Worm (Caenorhabditis elegans) whole organism, L1 larva: ENCODE measurements around the gene F26F2.5.

Experiments used
- C04F5.9 ChIP-seq: sonication (generic microtip); optimal IDR thresholded peaks from 2 replicates; lab custom pipeline; 2016; ENCODE audit warnings: missing genetic modification characterization, missing compliant biosample characterization
- C34B4.2 ChIP-seq: sonication (generic microtip); optimal IDR thresholded peaks from 2 replicates; lab custom pipeline; 2017; ENCODE audit warnings: mild to moderate bottlenecking, missing genetic modification characterization, missing compliant biosample characterization
- Y116A8C.19 ChIP-seq: sonication (generic microtip); optimal IDR thresholded peaks from 2 replicates; lab custom pipeline; 2016; ENCODE audit warnings: missing compliant biosample characterization, missing genetic modification characterization, borderline replicate concordance
- alr-1 ChIP-seq: fragments of 200-800 bp; sonication (Bioruptor generic); optimal IDR thresholded peaks from 2 replicates; lab custom pipeline; 2018; ENCODE audit warnings: borderline replicate concordance, mild to moderate bottlenecking, missing genetic modification characterization, missing compliant biosample characterization
- aly-2 ChIP-seq: fragments of 150-350 bp; optimal IDR thresholded peaks from 2 replicates; lab custom pipeline; 2014; ENCODE audit warnings: missing biosample characterization, missing genetic modification characterization
- ama-1 ChIP-seq: fragments of 150-350 bp; optimal IDR thresholded peaks from 2 replicates; lab custom pipeline; 2014
- ceh-82 ChIP-seq, 3 experiments: fragments of 150-350 bp in 1 of 3; sonication (generic microtip) in 2 of 3; optimal IDR thresholded peaks; 2 replicates each; lab custom pipeline; 2014 to 2017; ENCODE audit warnings: missing biosample characterization in 3 of 3, missing genetic modification characterization in 3 of 3
- ceh-90 ChIP-seq: sonication (generic microtip); optimal IDR thresholded peaks from 2 replicates; lab custom pipeline; 2016; ENCODE audit warnings: missing genetic modification characterization, missing compliant biosample characterization
- dsc-1 ChIP-seq: sonication (generic microtip); optimal IDR thresholded peaks from 2 replicates; lab custom pipeline; 2016; ENCODE audit warnings: mild to moderate bottlenecking, missing genetic modification characterization, missing compliant biosample characterization
- efl-1 ChIP-seq, 4 experiments: fragments of 150-350 bp; optimal IDR thresholded peaks in 3 of 4; peaks in 1 of 4; 1 replicate in 1 of 4; 2 replicates in 3 of 4; lab custom pipeline; 2014; ENCODE audit warnings: missing biosample characterization in 2 of 4, missing genetic modification characterization in 2 of 4, missing genetic modification reagents in 2 of 4
- efl-3 ChIP-seq: fragments of 200-800 bp; sonication (Bioruptor generic); optimal IDR thresholded peaks from 2 replicates; lab custom pipeline; 2018; ENCODE audit warnings: mild to moderate bottlenecking, missing genetic modification characterization, missing compliant biosample characterization
- egl-13 ChIP-seq: sonication (generic microtip); optimal IDR thresholded peaks from 2 replicates; lab custom pipeline; 2016; ENCODE audit warnings: missing genotype, missing genetic modification reagents, missing genetic modification characterization, missing compliant biosample characterization
- egl-27 ChIP-seq, 2 experiments: fragments of 150-350 bp in 1 of 2; sonication (generic microtip); optimal IDR thresholded peaks; 3 replicates each; lab custom pipeline; 2017 to 2018; ENCODE audit warnings: missing biosample characterization in 2 of 2, missing genetic modification characterization in 2 of 2, missing genetic modification reagents in 2 of 2
- elt-3 ChIP-seq, 6 experiments: fragments of 150-350 bp in 1 of 6; sonication (generic microtip); optimal IDR thresholded peaks; 2 replicates each; lab custom pipeline; 2017 to 2018; ENCODE audit warnings: missing biosample characterization in 6 of 6, missing genetic modification characterization in 6 of 6, inconsistent platforms in 1 of 6
- fkh-4 ChIP-seq: sonication (generic microtip); optimal IDR thresholded peaks from 2 replicates; lab custom pipeline; 2016; ENCODE audit warnings: missing compliant biosample characterization, missing genetic modification characterization, borderline replicate concordance
- fkh-8 ChIP-seq: sonication (generic microtip); optimal IDR thresholded peaks from 2 replicates; lab custom pipeline; 2016; ENCODE audit warnings: mild to moderate bottlenecking, missing genetic modification characterization, missing compliant biosample characterization
- fos-1 ChIP-seq: fragments of 150-350 bp; optimal IDR thresholded peaks from 2 replicates; lab custom pipeline; 2014; ENCODE audit warnings: missing biosample characterization, missing genetic modification characterization
- hlh-17 ChIP-seq: fragments of 200-800 bp; sonication (Bioruptor generic); optimal IDR thresholded peaks from 2 replicates; lab custom pipeline; 2018; ENCODE audit warnings: missing genetic modification characterization, mild to moderate bottlenecking, missing compliant biosample characterization, moderate library complexity, borderline replicate concordance
- hlh-4 ChIP-seq: sonication (generic microtip); optimal IDR thresholded peaks from 2 replicates; lab custom pipeline; 2016; ENCODE audit warnings: mild to moderate bottlenecking, missing genetic modification characterization, missing compliant biosample characterization
- irx-1 ChIP-seq: sonication (generic microtip); optimal IDR thresholded peaks from 2 replicates; lab custom pipeline; 2016; ENCODE audit warnings: missing genetic modification characterization, missing compliant biosample characterization
- jun-1 ChIP-seq: fragments of 150-350 bp; optimal IDR thresholded peaks from 2 replicates; lab custom pipeline; 2014; ENCODE audit warnings: missing biosample characterization, missing genetic modification reagents, missing genetic modification characterization
- lin-13 ChIP-seq: fragments of 150-350 bp; optimal IDR thresholded peaks from 2 replicates; lab custom pipeline; 2014; ENCODE audit warnings: missing biosample characterization, missing genetic modification reagents, missing genetic modification characterization
- lin-14 ChIP-seq: fragments of 200-800 bp; sonication (Bioruptor generic); optimal IDR thresholded peaks from 2 replicates; lab custom pipeline; 2018; ENCODE audit warnings: mild to moderate bottlenecking, missing genetic modification characterization, moderate library complexity, missing compliant biosample characterization
- lir-3 ChIP-seq: sonication (generic microtip); optimal IDR thresholded peaks from 2 replicates; lab custom pipeline; 2016; ENCODE audit warnings: mild to moderate bottlenecking, missing genetic modification characterization, moderate library complexity, missing compliant biosample characterization; ENCODE audit not compliant: poor library complexity
- lsy-2 ChIP-seq, 2 experiments: fragments of 150-350 bp; optimal IDR thresholded peaks; 2 replicates each; lab custom pipeline; 2014; ENCODE audit warnings: missing biosample characterization in 2 of 2, missing genetic modification characterization in 2 of 2
- mab-9 ChIP-seq: fragments of 200-800 bp; sonication (Bioruptor generic); IDR thresholded peaks from 2 replicates; pipeline ENCODE4 v1.3.6; 2022; ENCODE audit warnings: missing genetic modification reagents, missing genetic modification characterization, missing compliant biosample characterization
- mdl-1 ChIP-seq, 2 experiments: fragments of 150-350 bp; optimal IDR thresholded peaks; 2 replicates each; lab custom pipeline; 2014 to 2017; ENCODE audit warnings: missing biosample characterization in 2 of 2, missing genetic modification characterization in 2 of 2, inconsistent platforms in 1 of 2
- nhr-12 ChIP-seq: sonication (generic microtip); optimal IDR thresholded peaks from 2 replicates; lab custom pipeline; 2017; ENCODE audit warnings: missing biosample characterization, missing genetic modification characterization
- nhr-19 ChIP-seq: fragments of 200-800 bp; sonication (Bioruptor generic); conservative IDR thresholded peaks from 2 replicates; pipeline ENCODE4 v1.3.6; 2022; ENCODE audit warnings: missing genetic modification characterization, missing compliant biosample characterization
- nhr-20 ChIP-seq: sonication (generic microtip); optimal IDR thresholded peaks from 2 replicates; lab custom pipeline; 2016; ENCODE audit warnings: mild to moderate bottlenecking, missing genetic modification characterization, missing compliant biosample characterization
- nhr-47 ChIP-seq: sonication (generic microtip); optimal IDR thresholded peaks from 2 replicates; lab custom pipeline; 2016; ENCODE audit warnings: mild to moderate bottlenecking, missing genetic modification characterization, moderate library complexity, missing compliant biosample characterization
- nhr-71 ChIP-seq: sonication (generic microtip); optimal IDR thresholded peaks from 2 replicates; lab custom pipeline; 2016; ENCODE audit warnings: mild to moderate bottlenecking, missing genetic modification characterization, moderate library complexity, missing compliant biosample characterization
- nhr-77 ChIP-seq: fragments of 150-350 bp; optimal IDR thresholded peaks from 2 replicates; lab custom pipeline; 2014; ENCODE audit warnings: missing biosample characterization, missing genetic modification characterization
- nhr-84 ChIP-seq: sonication (generic microtip); optimal IDR thresholded peaks from 2 replicates; lab custom pipeline; 2017; ENCODE audit warnings: missing biosample characterization, missing genetic modification characterization
- nhr-90 ChIP-seq: sonication (generic microtip); optimal IDR thresholded peaks from 2 replicates; lab custom pipeline; 2016; ENCODE audit warnings: mild to moderate bottlenecking, missing genetic modification characterization, missing compliant biosample characterization; ENCODE audit not compliant: poor library complexity
- pqm-1 ChIP-seq: sonication (generic microtip); optimal IDR thresholded peaks from 3 replicates; lab custom pipeline; 2017; ENCODE audit warnings: missing biosample characterization, missing genetic modification characterization
- skn-1 ChIP-seq: fragments of 150-350 bp; optimal IDR thresholded peaks from 2 replicates; lab custom pipeline; 2014; ENCODE audit warnings: missing biosample characterization, missing genetic modification characterization
- sup-37 ChIP-seq: fragments of 200-800 bp; sonication (Bioruptor generic); optimal IDR thresholded peaks from 2 replicates; lab custom pipeline; 2018; ENCODE audit warnings: mild to moderate bottlenecking, missing genetic modification characterization, missing compliant biosample characterization
- swsn-7 ChIP-seq: sonication (generic microtip); optimal IDR thresholded peaks from 2 replicates; lab custom pipeline; 2016; ENCODE audit warnings: missing genetic modification characterization, missing compliant biosample characterization
- tlp-1 ChIP-seq: fragments of 150-350 bp; optimal IDR thresholded peaks from 2 replicates; lab custom pipeline; 2014; ENCODE audit warnings: missing biosample characterization, missing genetic modification characterization
- unc-30 ChIP-seq: sonication (generic microtip); optimal IDR thresholded peaks from 2 replicates; lab custom pipeline; 2017; ENCODE audit warnings: missing biosample characterization, missing genetic modification characterization
- unc-62 ChIP-seq: fragments of 150-350 bp; optimal IDR thresholded peaks from 2 replicates; lab custom pipeline; 2014; ENCODE audit warnings: missing biosample characterization, missing genetic modification reagents, missing genetic modification characterization
- unc-86 ChIP-seq: sonication (generic microtip); optimal IDR thresholded peaks from 2 replicates; lab custom pipeline; 2016; ENCODE audit warnings: missing genetic modification characterization, missing compliant biosample characterization
- xbp-1 ChIP-seq: sonication (generic microtip); optimal IDR thresholded peaks from 2 replicates; lab custom pipeline; 2016; ENCODE audit warnings: missing genetic modification characterization, missing compliant biosample characterization
- zip-4 ChIP-seq: fragments of 200-800 bp; sonication (Bioruptor generic); optimal IDR thresholded peaks from 2 replicates; lab custom pipeline; 2018; ENCODE audit warnings: mild to moderate bottlenecking, missing genetic modification characterization, moderate library complexity, missing compliant biosample characterization

F26F2.5 gene

ce11 chrV:20574872-20575271, 1.4 kb downstream of the F26F2.5 start:
- TF ChIP-seq alr-1 (no peak), C34B4.2 (tag; lab: Kevin White, UChicago) (no peak), ceh-82 (tag; optimal IDR thresholded peaks at IDR 0.05; lab: Kevin White, UChicago) (no peak), egl-27 (tag; optimal IDR thresholded peaks at IDR 0.05; lab: Kevin White, UChicago) (no peak), lir-3 (tag; lab: Kevin White, UChicago) (no peak), C04F5.9 (no peak), ama-1 (no peak), pqm-1 (no peak), nhr-20 (tag; lab: Kevin White, UChicago) (no peak), nhr-47 (tag; lab: Kevin White, UChicago) (no peak), hlh-17 (GFP tag; lab: Kevin White, UChicago) (no peak), nhr-12 (no peak), mdl-1 (tag; optimal IDR thresholded peaks at IDR 0.05; lab: Kevin White, UChicago) (no peak), irx-1 (tag; lab: Kevin White, UChicago) (no peak), xbp-1 (tag; lab: Kevin White, UChicago) (no peak), skn-1 (tag; lab: Kevin White, UChicago) (no peak)

ce11 chrV:20579534-20579933, 6.0 kb downstream of the F26F2.5 start, which contains the start of gene F26F2.8:
Gene F26F2.8 (plus strand): TSS chrV:20579546.
- TF ChIP-seq nhr-19 (GFP tag; lab: Robert Waterston, UW) (no peak), sup-37 (GFP tag; lab: Kevin White, UChicago) (no peak), mab-9 (GFP tag; lab: Robert Waterston, UW) (no peak), efl-1 (optimal IDR thresholded peaks at IDR 0.05; lab: Kevin White, UChicago) (no peak), efl-1 (GFP tag; optimal IDR thresholded peaks at IDR 0.05 in 1 of 2; lab: Kevin White, UChicago) (peak in 1 of 2 experiments; percentile 66), lin-13 (GFP tag; lab: Kevin White, UChicago) (no peak), unc-62 (GFP tag; lab: Kevin White, UChicago) (no peak), mdl-1 (tag; optimal IDR thresholded peaks at IDR 0.05; lab: Kevin White, UChicago) (no peak), lsy-2 (tag; optimal IDR thresholded peaks at IDR 0.05; lab: Kevin White, UChicago) (no peak)

ce11 chrV:20580511-20581040, 7.1 kb downstream of the F26F2.5 start, which contains the start of gene F26F2.7:
Gene F26F2.7 (plus strand): TSS chrV:20580990.
- TF ChIP-seq efl-3 (GFP tag; lab: Kevin White, UChicago) (peak; percentile 46), fkh-8 (tag; lab: Kevin White, UChicago) (peak; percentile 87), aly-2 (tag; lab: Kevin White, UChicago) (no peak), nhr-20 (tag; lab: Kevin White, UChicago) (peak; percentile 88), C04F5.9 (peak; percentile 64), unc-86 (tag; lab: Kevin White, UChicago) (peak; percentile 79), irx-1 (tag; lab: Kevin White, UChicago) (peak; percentile 88), unc-30 (tag; lab: Kevin White, UChicago) (no peak), unc-62 (GFP tag; lab: Kevin White, UChicago) (no peak), jun-1 (tag; lab: Kevin White, UChicago) (peak; percentile 40), hlh-4 (tag; lab: Kevin White, UChicago) (peak; percentile 3), ceh-90 (tag; lab: Kevin White, UChicago) (no peak), efl-1 (optimal IDR thresholded peaks at IDR 0.05; lab: Kevin White, UChicago) (peak; percentile 64 to 73), efl-1 (GFP tag; optimal IDR thresholded peaks at IDR 0.05 in 1 of 2; lab: Kevin White, UChicago) (peak; percentile 75 to 96), elt-3 (tag; optimal IDR thresholded peaks at IDR 0.05; lab: Kevin White, UChicago) (peak in 2 of 6 experiments; percentile 33 to 66), lsy-2 (tag; optimal IDR thresholded peaks at IDR 0.05; lab: Kevin White, UChicago) (peak; percentile 89 to 91), dsc-1 (tag; lab: Kevin White, UChicago) (peak; percentile 93), nhr-90 (tag; lab: Kevin White, UChicago) (peak; percentile 90), skn-1 (tag; lab: Kevin White, UChicago) (peak; percentile 57), alr-1 (no peak), zip-4 (GFP tag; lab: Kevin White, UChicago) (peak; percentile 72), nhr-47 (tag; lab: Kevin White, UChicago) (peak; percentile 93), fos-1 (tag; lab: Kevin White, UChicago) (peak; percentile 28), nhr-77 (no peak), fkh-4 (tag; lab: Kevin White, UChicago) (peak; percentile 69), egl-13 (peak; percentile 80), nhr-84 (no peak), lir-3 (tag; lab: Kevin White, UChicago) (no peak), nhr-71 (tag; lab: Kevin White, UChicago) (peak; percentile 93), tlp-1 (tag; lab: Kevin White, UChicago) (no peak), swsn-7 (tag; lab: Kevin White, UChicago) (peak; percentile 90), lin-14 (GFP tag; lab: Kevin White, UChicago) (peak; percentile 92), Y116A8C.19 (tag; lab: Kevin White, UChicago) (no peak), hlh-17 (GFP tag; lab: Kevin White, UChicago) (no peak)
